Worm (Caenorhabditis elegans): ENCODE measurements around the gene C12D8.9.

Gene C12D8.9

DNA sequence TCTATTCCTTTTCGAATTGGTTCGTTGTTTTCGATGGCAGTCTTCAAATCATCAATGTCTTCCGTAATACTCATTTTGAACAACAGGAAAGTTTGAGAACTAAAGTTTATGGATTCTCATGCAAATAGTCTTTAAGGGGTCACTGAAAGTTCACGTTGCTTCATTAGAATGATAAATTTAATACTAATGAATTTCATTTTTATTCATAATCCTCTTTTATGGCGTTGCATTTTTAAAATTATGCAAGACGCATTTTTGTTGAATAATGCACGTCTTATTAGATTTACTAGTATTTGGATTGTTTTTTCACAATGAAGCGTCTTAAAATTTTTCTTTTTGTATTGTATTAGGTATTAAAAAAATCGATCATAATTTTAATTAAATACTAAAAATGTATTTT is at the start of gene C12D8.9:
Gene C12D8.9, minus strand, starts transcription at position 101 of the 400 bp plus-strand sequence.
- no peak for TF ChIP-seq lsl-1 (GFP tag; optimal IDR thresholded peaks at IDR 0.05)
- no peak for TF ChIP-seq rec-8 (tag; optimal IDR thresholded peaks at IDR 0.05)
- no peak for TF ChIP-seq F33H1.4 (GFP tag; IDR thresholded peaks at IDR 0.05)
- TF ChIP-seq F10E7.11 (tag; optimal IDR thresholded peaks at IDR 0.05) = no peak
- TF ChIP-seq madf-8 (GFP tag; conservative IDR thresholded peaks at IDR 0.05) = no peak
- no peak for TF ChIP-seq mel-28 (tag; optimal IDR thresholded peaks at IDR 0.05; ENCODE audit: borderline replicate concordance)
- no peak for TF ChIP-seq pbrm-1 (GFP tag; IDR thresholded peaks at IDR 0.05)
- TF ChIP-seq ceh-58 (GFP tag; IDR thresholded peaks at IDR 0.05) = no peak
- no peak for TF ChIP-seq ztf-26 (tag; optimal IDR thresholded peaks at IDR 0.05)

DNA sequence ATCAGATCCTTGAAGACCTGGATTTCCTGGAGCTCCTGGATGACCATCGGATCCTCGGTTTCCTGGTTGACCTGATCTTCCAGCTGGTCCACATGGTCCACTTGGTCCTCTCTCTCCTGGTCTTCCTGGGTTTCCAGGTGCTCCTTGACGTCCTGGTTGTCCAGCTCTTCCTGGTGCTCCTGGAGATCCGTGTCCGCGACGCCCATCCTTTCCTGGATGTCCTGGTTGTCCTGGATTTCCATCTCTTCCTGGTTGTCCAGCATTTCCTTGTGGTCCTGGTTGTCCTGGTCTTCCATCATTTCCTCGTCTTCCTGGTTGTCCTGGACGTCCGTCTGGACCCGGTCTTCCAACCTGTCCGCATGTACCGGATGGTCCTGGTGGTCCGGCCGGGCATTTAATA is 48.8 kb upstream of the C12D8.9 start:
- TF ChIP-seq lag-1 (GFP tag; IDR thresholded peaks at IDR 0.05) (no peak), ztf-22 (GFP tag; optimal IDR thresholded peaks at IDR 0.05) (no peak), Y79H2A.3 (GFP tag; conservative IDR thresholded peaks at IDR 0.05) (no peak), K12H6.12 (tag; optimal IDR thresholded peaks at IDR 0.05) (no peak), mxl-1 (tag; optimal IDR thresholded peaks at IDR 0.05) (no peak), egrh-3 (GFP tag; IDR thresholded peaks at IDR 0.05) (no peak; the same call in 1 of the 2 replicates), C06A6.2 (GFP tag; conservative IDR thresholded peaks at IDR 0.05) (no peak), ceh-91 (GFP tag; IDR thresholded peaks at IDR 0.05) (no peak), fkh-3 (tag; optimal IDR thresholded peaks at IDR 0.05) (no peak), ztf-3 (GFP tag; optimal IDR thresholded peaks at IDR 0.05) (no peak), ama-1 (optimal IDR thresholded peaks at IDR 0.05) (no peak), ama-1 (GFP tag; optimal IDR thresholded peaks at IDR 0.05) (no peak), ztf-28 (GFP tag; IDR thresholded peaks at IDR 0.05) (no peak), egl-18 (GFP tag; IDR thresholded peaks at IDR 0.05) (no peak), Y53F4B.3 (GFP tag; IDR thresholded peaks at IDR 0.05) (no peak), unc-130 (GFP tag; optimal IDR thresholded peaks at IDR 0.05) (no peak)

DNA sequence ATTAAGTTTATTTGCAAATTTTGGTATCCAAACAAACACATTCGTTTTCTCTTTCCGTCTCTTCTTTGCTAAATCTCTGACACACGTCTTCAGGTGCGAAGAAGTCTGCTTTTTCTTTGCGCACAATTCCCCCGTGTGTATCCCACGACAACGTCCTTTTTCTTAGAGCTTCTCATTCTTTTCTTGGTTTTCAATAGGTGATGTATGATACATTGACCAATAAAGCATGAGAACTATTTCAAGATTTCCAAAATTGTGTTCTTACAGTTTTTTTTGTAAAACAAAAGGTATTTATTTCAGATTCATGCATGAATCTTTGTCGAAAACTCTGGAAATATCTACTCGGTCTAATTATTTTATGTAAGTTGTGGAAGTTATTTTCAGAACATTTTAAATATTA is 46.7 kb upstream of the C12D8.9 start, which contains the start of gene B0024.15:
Gene B0024.15, plus strand, starts transcription at position 301 of the 400 bp plus-strand sequence.
- TF ChIP-seq ceh-100 (GFP tag; IDR thresholded peaks at IDR 0.05) = no peak
- TF ChIP-seq sea-2 (GFP tag; IDR thresholded peaks at IDR 0.05) = no peak
- no peak for TF ChIP-seq ceh-40 (GFP tag; IDR thresholded peaks at IDR 0.05)
- no peak for TF ChIP-seq mcd-1 (GFP tag; IDR thresholded peaks at IDR 0.05)
- TF ChIP-seq ztf-18 (tag; optimal IDR thresholded peaks at IDR 0.05) = no peak
- TF ChIP-seq B0019.2 (GFP tag; conservative IDR thresholded peaks at IDR 0.05) = no peak
- no peak for TF ChIP-seq D2030.7 (GFP tag; IDR thresholded peaks at IDR 0.05)
- no peak for TF ChIP-seq sdz-38 (tag; optimal IDR thresholded peaks at IDR 0.05)
- TF ChIP-seq lin-54 (GFP tag; optimal IDR thresholded peaks at IDR 0.05) = no peak
- no peak for TF ChIP-seq ztf-22 (GFP tag; optimal IDR thresholded peaks at IDR 0.05)
- no peak for TF ChIP-seq Y56A3A.18 (GFP tag; IDR thresholded peaks at IDR 0.05)
- TF ChIP-seq ama-1 (optimal IDR thresholded peaks at IDR 0.05) = no peak
- no peak for TF ChIP-seq ama-1 (GFP tag; optimal IDR thresholded peaks at IDR 0.05)
- no peak for TF ChIP-seq F39B2.1 (GFP tag; IDR thresholded peaks at IDR 0.05)
- no peak for TF ChIP-seq tbx-9 (tag; optimal IDR thresholded peaks at IDR 0.05; ENCODE audit: borderline replicate concordance)
- no peak for TF ChIP-seq F23B12.7 (tag; optimal IDR thresholded peaks at IDR 0.05; ENCODE audit: insufficient read depth)
- no peak for TF ChIP-seq atf-7 (tag; optimal IDR thresholded peaks at IDR 0.05)
- no peak for TF ChIP-seq F52B5.7 (tag; optimal IDR thresholded peaks at IDR 0.05)
- no peak for TF ChIP-seq zfh-2 (GFP tag; conservative IDR thresholded peaks at IDR 0.05)
- no peak for TF ChIP-seq fkh-3 (tag; optimal IDR thresholded peaks at IDR 0.05)
- no peak for TF ChIP-seq Y53F4B.3 (GFP tag; IDR thresholded peaks at IDR 0.05)

Data from whole organism, young adult.